Fruit fly (Drosophila melanogaster) whole organism, prepupa: ENCODE measurements around the gene CG31915.

Experiments
- CG10669 ChIP-seq: fragments of 200-800 bp; sonication (Bioruptor generic); optimal IDR thresholded peaks from 3 replicates; lab custom pipeline; 2018; ENCODE audit warnings: missing biosample characterization, mild to moderate bottlenecking, missing genetic modification characterization, moderate library complexity
- CG16779 ChIP-seq: fragments of 200-800 bp; sonication (Bioruptor generic); optimal IDR thresholded peaks from 3 replicates; lab custom pipeline; 2017; ENCODE audit warnings: missing biosample characterization, mild to moderate bottlenecking, missing genetic modification characterization
- CG6792 ChIP-seq: fragments of 200-800 bp; sonication (Bioruptor generic); optimal IDR thresholded peaks from 3 replicates; lab custom pipeline; 2016; ENCODE audit warnings: missing biosample characterization, missing genetic modification characterization
- CG8319 ChIP-seq: fragments of 200-800 bp; sonication (Bioruptor generic); optimal IDR thresholded peaks from 3 replicates; lab custom pipeline; 2016; ENCODE audit warnings: missing biosample characterization, missing genetic modification characterization
- Eip75B ChIP-seq: fragments of 200-800 bp; sonication (Bioruptor generic); optimal IDR thresholded peaks from 3 replicates; lab custom pipeline; 2016; ENCODE audit warnings: missing biosample characterization, missing genetic modification characterization
- Eip78C ChIP-seq: fragments of 200-800 bp; sonication (Bioruptor generic); peaks from one replicate; lab custom pipeline; 2016; ENCODE audit warnings: missing biosample characterization, missing genetic modification characterization
- Met ChIP-seq: fragments of 200-800 bp; sonication (Bioruptor generic); optimal IDR thresholded peaks from 3 replicates; lab custom pipeline; 2016; ENCODE audit warnings: missing biosample characterization, missing genetic modification characterization
- OdsH ChIP-seq: fragments of 200-800 bp; sonication (Bioruptor generic); optimal IDR thresholded peaks from 3 replicates; lab custom pipeline; 2016; ENCODE audit warnings: missing biosample characterization, missing genetic modification characterization
- Smox ChIP-seq: fragments of 200-800 bp; sonication (Bioruptor generic); optimal IDR thresholded peaks from 3 replicates; lab custom pipeline; 2016; ENCODE audit warnings: missing biosample characterization, missing genetic modification characterization
- dsx ChIP-seq: fragments of 200-800 bp; optimal IDR thresholded peaks from 3 replicates; lab custom pipeline; 2019; ENCODE audit warnings: missing biosample characterization, mild to moderate bottlenecking, missing genetic modification characterization, moderate library complexity; ENCODE audit not compliant: poor library complexity, severe bottlenecking
- fd85E ChIP-seq: fragments of 200-800 bp; sonication (Bioruptor generic); optimal IDR thresholded peaks from 3 replicates; lab custom pipeline; 2016; ENCODE audit warnings: missing biosample characterization, missing genetic modification characterization

DNA sequence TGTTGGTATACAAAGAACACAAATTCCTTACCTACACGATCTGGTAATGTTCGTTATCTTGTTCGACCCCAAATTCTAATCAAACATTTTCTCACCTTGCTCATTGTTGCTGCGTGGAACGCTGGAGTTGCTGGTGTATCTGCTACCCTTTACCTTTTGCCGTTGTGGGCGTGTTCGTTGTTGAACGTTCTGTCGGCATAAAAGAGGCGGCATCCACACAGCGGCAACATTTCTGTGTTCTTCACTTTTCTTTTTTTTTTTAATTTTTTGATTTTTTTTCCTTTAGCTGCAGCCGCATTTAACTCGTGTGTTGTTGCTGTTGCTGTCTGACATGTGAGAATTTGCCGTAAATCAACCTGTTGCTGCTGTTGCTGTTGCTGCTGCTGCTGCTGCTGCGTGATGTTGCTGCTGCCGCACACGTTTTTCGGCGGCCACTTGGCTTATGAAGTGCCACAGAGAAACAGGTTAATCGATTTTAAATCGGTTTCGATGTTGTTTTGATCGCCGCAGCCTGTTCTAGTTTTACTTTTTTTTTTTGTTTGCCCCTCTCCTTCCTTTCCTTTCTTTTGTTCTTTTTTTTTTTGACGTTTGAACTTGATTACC lies 38.1 kb upstream of the CG31915 start:
- TF ChIP-seq Smox: no peak
- no peak for TF ChIP-seq CG6792 (GFP tag; lab: Kevin White, UChicago)
- TF ChIP-seq CG16779: no peak
- no peak for TF ChIP-seq fd85E (GFP tag; lab: Kevin White, UChicago)
- no peak for TF ChIP-seq CG8319 (GFP tag; lab: Kevin White, UChicago)
- TF ChIP-seq Eip78C (GFP tag; lab: Kevin White, UChicago): peak; percentile 60
- TF ChIP-seq CG10669: no peak
- no peak for TF ChIP-seq OdsH (GFP tag; lab: Kevin White, UChicago)
- TF ChIP-seq Eip75B (GFP tag; lab: Kevin White, UChicago): no peak
- TF ChIP-seq Met (GFP tag; lab: Kevin White, UChicago): no peak
- peak; percentile 36 for TF ChIP-seq dsx (GFP tag; lab: Kevin White, UChicago)
